Worm (Caenorhabditis elegans) whole organism, L4 larva: ENCODE measurements around the gene C46F2.1.

Experiments
- F10B5.3 ChIP-seq: sonication (generic microtip); optimal IDR thresholded peaks from 2 replicates; lab custom pipeline; 2016; ENCODE audit warnings: mild to moderate bottlenecking, missing genetic modification characterization, missing compliant biosample characterization
- aha-1 ChIP-seq: fragments of 150-350 bp; peaks from one replicate; lab custom pipeline; 2014; ENCODE audit warnings: missing biosample characterization, missing genetic modification characterization
- ctbp-1 ChIP-seq: fragments of 200-800 bp; sonication (Bioruptor generic); IDR thresholded peaks from 2 replicates; pipeline ENCODE4 v1.3.6; 2022; ENCODE audit warnings: missing genetic modification reagents, missing genetic modification characterization, missing compliant biosample characterization
- daf-8 ChIP-seq: fragments of 200-800 bp; sonication (Bioruptor generic); IDR thresholded peaks from 2 replicates; pipeline ENCODE4 v1.3.6; 2022; ENCODE audit warnings: missing genetic modification characterization, missing compliant biosample characterization
- duxl-1 ChIP-seq: sonication (generic microtip); optimal IDR thresholded peaks from 2 replicates; lab custom pipeline; 2016; ENCODE audit warnings: mild to moderate bottlenecking, missing genetic modification characterization, moderate library complexity, missing compliant biosample characterization; ENCODE audit not compliant: poor library complexity
- fkh-10 ChIP-seq: fragments of 150-350 bp; optimal IDR thresholded peaks from 2 replicates; lab custom pipeline; 2014; ENCODE audit warnings: missing biosample characterization, missing genetic modification reagents, missing genetic modification characterization
- lim-7 ChIP-seq: fragments of 200-800 bp; sonication (Bioruptor generic); IDR thresholded peaks from 2 replicates; pipeline ENCODE4 v1.3.6; 2022; ENCODE audit warnings: missing genetic modification characterization, missing compliant biosample characterization
- lin-13 ChIP-seq: fragments of 150-350 bp; optimal IDR thresholded peaks from 2 replicates; lab custom pipeline; 2014; ENCODE audit warnings: missing biosample characterization, missing genetic modification reagents, missing genetic modification characterization
- lir-3 ChIP-seq: sonication (generic microtip); optimal IDR thresholded peaks from 2 replicates; lab custom pipeline; 2016; ENCODE audit warnings: mild to moderate bottlenecking, missing genetic modification characterization, missing compliant biosample characterization
- mxl-2 ChIP-seq: fragments of 200-800 bp; sonication (Bioruptor generic); conservative IDR thresholded peaks from 2 replicates; pipeline ENCODE4 v1.3.6; 2022; ENCODE audit warnings: missing genetic modification reagents, missing genetic modification characterization, missing compliant biosample characterization
- nhr-102 ChIP-seq: sonication (generic microtip); optimal IDR thresholded peaks from 2 replicates; lab custom pipeline; 2016; ENCODE audit warnings: mild to moderate bottlenecking, missing genetic modification characterization, moderate library complexity, missing compliant biosample characterization
- nhr-28 ChIP-seq: fragments of 150-350 bp; optimal IDR thresholded peaks from 2 replicates; lab custom pipeline; 2014; ENCODE audit warnings: missing biosample characterization, missing genetic modification characterization
- set-16 ChIP-seq: fragments of 200-800 bp; sonication (Bioruptor generic); IDR thresholded peaks from 2 replicates; pipeline ENCODE4 v1.3.6; 2022; ENCODE audit warnings: missing genetic modification reagents, missing genetic modification characterization, missing compliant biosample characterization
- tra-1 ChIP-seq: fragments of 200-800 bp; sonication (Bioruptor generic); IDR thresholded peaks from 2 replicates; pipeline ENCODE4 v1.3.6; 2022; ENCODE audit warnings: missing genetic modification reagents, missing genetic modification characterization, missing compliant biosample characterization
- unc-62 ChIP-seq, 3 experiments: fragments of 150-350 bp in 1 of 3; sonication (generic microtip); optimal IDR thresholded peaks in 2 of 3; peaks in 1 of 3; 1 replicate in 1 of 3; 2 replicates in 2 of 3; lab custom pipeline; 2014 to 2017; ENCODE audit warnings: missing biosample characterization in 3 of 3, missing genetic modification characterization in 3 of 3, missing genetic modification reagents in 3 of 3, missing genotype in 1 of 3
- zip-11 ChIP-seq: fragments of 200-800 bp; sonication (Bioruptor generic); IDR thresholded peaks from 2 replicates; pipeline ENCODE4 v1.3.6; 2022; ENCODE audit warnings: missing genetic modification characterization, missing compliant biosample characterization
- zip-2 ChIP-seq: fragments of 150-350 bp; optimal IDR thresholded peaks from 2 replicates; lab custom pipeline; 2014; ENCODE audit warnings: missing biosample characterization, missing genetic modification characterization

The C46F2.1 gene

DNA sequence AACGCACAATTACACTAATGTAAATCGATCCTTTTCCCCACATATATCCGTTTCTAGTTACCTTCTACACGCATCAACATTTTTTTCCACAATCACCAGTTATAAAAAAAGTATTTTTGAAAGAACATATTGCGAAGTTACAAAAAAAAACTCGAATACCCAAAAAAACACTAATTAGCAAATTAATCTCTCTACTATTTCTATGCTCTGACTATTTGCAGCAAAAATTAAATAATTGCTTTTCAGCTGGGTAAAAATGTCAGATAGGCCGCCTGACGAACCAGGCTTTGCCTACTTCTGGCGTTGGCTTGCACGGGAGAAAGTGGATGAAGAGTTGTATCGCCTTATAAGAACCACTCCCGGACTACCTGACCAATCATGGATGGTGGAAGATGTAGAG is 32.3 kb downstream of the C46F2.1 start, which contains the start of gene K07E3.1:
Gene K07E3.1, plus strand, starts transcription at position 247 of the 400 bp plus-strand sequence.
- peak; percentile 57 for TF ChIP-seq aha-1
- TF ChIP-seq daf-8 (GFP tag; lab: Robert Waterston, UW): no peak
- TF ChIP-seq, all 104 proteins: peak for 1

DNA sequence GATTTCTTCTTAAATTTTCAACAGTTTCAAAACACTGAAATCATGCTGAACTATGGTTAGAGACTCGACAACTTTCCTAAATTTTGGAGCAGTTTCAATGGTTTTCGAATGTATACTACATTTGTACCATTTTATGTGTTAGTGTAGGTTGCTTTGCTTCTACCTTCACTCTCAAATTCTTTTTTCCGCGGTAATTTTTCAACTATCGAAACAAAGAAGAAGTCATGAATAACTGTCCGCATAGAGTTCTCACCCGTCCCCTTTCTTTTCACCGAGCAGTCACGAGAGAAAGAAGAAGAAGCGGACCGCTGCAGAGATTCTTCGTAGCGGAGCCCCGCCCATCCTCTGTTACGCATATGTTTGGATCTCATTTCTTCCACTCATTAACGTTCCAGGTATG is 38.3 kb downstream of the C46F2.1 start, which contains the start of gene hlh-8:
Gene hlh-8, plus strand, starts transcription at position 301 of the 400 bp plus-strand sequence.
- TF ChIP-seq duxl-1 (no peak), lim-7 (GFP tag; lab: Robert Waterston, UW) (no peak), tra-1 (no peak), lin-13 (GFP tag; lab: Kevin White, UChicago) (no peak), nhr-28 (tag; lab: Kevin White, UChicago) (no peak), nhr-102 (tag; lab: Kevin White, UChicago) (no peak)

DNA sequence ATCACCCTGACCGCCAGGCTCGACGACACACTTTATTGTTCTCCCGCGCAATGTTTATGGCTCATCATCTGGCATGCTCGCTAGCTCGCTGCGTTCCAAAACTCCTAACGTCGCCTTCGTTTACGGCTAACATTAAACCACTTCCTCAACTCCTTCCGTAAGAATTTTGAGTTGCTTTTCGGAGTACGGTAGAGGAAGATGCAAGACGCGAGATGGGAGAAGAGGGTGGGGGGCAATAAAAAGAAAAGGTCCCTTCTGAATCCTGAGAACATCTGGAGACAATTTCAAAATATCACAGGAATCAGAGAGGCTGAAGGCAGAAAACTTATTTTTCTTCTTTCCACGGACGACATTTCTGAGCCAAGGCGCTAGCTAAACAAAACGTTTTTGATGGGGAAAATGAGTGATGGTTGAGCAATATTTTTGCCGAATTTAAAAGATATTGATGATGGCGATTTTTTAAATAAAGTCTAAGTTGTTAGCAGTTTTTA is 40.0 kb downstream of the C46F2.1 start:
- TF ChIP-seq unc-62 (GFP tag; optimal IDR thresholded peaks at IDR 0.05 in 1 of 2; lab: Kevin White, UChicago) (peak in 1 of 2 experiments; percentile 34), unc-62 (tag; optimal IDR thresholded peaks at IDR 0.05; lab: Kevin White, UChicago) (no peak), zip-11 (GFP tag; lab: Robert Waterston, UW) (no peak)

DNA sequence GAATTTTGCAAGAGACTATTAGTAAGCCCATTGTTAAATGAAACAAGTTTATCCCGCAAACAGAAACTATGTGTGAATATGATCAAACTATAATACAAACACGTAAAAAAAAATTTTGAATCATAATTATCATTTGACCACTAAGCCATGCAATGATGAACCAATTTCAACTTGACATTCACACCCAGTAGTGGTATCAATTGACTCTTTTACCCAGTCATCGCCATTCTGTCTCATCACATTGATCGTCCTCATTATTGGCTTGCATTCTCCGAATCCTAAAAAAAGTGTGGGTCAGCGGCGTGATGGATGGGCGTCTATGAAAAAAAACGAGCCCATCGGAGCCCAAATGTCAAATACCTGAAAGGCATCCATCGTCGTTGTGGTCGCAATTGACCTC is 42.4 kb downstream of the C46F2.1 start:
- TF ChIP-seq unc-62 (GFP tag; optimal IDR thresholded peaks at IDR 0.05 in 1 of 2; lab: Kevin White, UChicago) (peak in 1 of 2 experiments; percentile 94), unc-62 (tag; optimal IDR thresholded peaks at IDR 0.05; lab: Kevin White, UChicago) (no peak), zip-2 (tag; lab: Kevin White, UChicago) (no peak), tra-1 (no peak)

DNA sequence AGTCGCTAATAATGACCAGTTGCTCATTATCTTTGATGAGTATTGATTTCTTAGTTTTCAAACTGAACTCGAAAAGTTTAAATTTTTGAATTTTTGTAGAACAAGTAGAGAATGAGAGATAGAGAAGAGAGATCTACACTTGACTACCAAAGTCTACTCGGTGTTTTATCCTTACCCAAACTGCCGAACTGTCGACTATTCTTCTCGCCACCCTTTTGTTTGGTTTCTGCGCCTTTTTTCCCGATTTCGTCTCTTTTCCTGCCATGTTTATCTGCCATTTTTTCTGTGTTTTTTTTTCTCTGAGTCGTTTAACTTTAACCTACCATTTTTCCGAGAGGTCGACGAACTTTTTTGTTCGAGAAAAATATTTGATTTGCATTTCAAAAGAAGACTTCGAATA is 45.3 kb downstream of the C46F2.1 start, which contains the start of gene C02B8.12:
Gene C02B8.12, minus strand, starts transcription at position 175 of the 400 bp plus-strand sequence.
- TF ChIP-seq F10B5.3 (tag; lab: Kevin White, UChicago): no peak
- no peak for TF ChIP-seq lim-7 (GFP tag; lab: Robert Waterston, UW)
- TF ChIP-seq aha-1: peak; percentile 92
- TF ChIP-seq lir-3 (tag; lab: Kevin White, UChicago): no peak
- no peak for TF ChIP-seq mxl-2 (GFP tag; lab: Robert Waterston, UW)
- no peak for TF ChIP-seq set-16 (GFP tag; lab: Robert Waterston, UW)
- no peak for TF ChIP-seq fkh-10 (GFP tag; lab: Kevin White, UChicago)

DNA sequence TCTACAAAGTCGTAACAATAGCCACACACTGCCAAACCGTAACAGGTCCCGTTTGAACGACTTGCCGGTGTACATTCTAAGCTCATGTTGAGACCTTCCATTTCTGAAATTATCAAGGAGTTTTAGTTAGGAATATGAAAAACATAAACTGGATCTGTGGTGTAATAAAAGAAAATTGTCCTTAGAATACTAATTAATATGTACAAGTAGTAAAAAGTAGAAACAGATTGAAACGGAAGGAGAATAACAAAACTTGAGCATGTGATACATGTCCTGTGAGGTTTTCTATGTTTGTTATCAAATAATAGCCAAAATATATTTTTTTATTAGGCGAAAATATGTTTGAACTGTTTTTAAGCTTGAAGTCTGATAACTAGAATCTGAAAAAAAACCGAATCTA is 51.7 kb downstream of the C46F2.1 start, which contains the start of gene frpr-1:
Gene frpr-1, minus strand, starts transcription at position 101 of the 400 bp plus-strand sequence.
- TF ChIP-seq ctbp-1 (GFP tag; lab: Robert Waterston, UW) (no peak), unc-62 (GFP tag; optimal IDR thresholded peaks at IDR 0.05 in 1 of 2; lab: Kevin White, UChicago) (peak in 1 of 2 experiments; percentile 38), unc-62 (tag; optimal IDR thresholded peaks at IDR 0.05; lab: Kevin White, UChicago) (no peak)
